Fruit fly (Drosophila melanogaster): ENCODE data around the gene CG33645.

Gene CG33645

dm6 chr2L:13514945-13515687, 17.5 kb upstream of the CG33645 start (continued):
- TF ChIP-seq sqz (GFP tag; optimal IDR thresholded peaks at IDR 0.05) (peak; percentile 60), CG8944 (GFP tag; optimal IDR thresholded peaks at IDR 0.05) (peak; percentile 51), dpn (GFP tag; optimal IDR thresholded peaks at IDR 0.05) (peak; percentile 60 to 86), CG31441 (GFP tag; IDR thresholded peaks at IDR 0.05) (peak; percentile 83), Bgb (GFP tag; IDR thresholded peaks at IDR 0.05; ENCODE audit: partially characterized antibody) (no peak), Rx (GFP tag; IDR thresholded peaks at IDR 0.05) (peak; percentile 83), stc (GFP tag; IDR thresholded peaks at IDR 0.05) (peak; percentile 81), Deaf1 (tag; optimal IDR thresholded peaks at IDR 0.05) (peak; percentile 57), CG1024 (GFP tag; IDR thresholded peaks at IDR 0.05) (no peak; the same call in 1 of the 2 replicates), CG10959 (GFP tag; IDR thresholded peaks at IDR 0.05) (peak; percentile 62), CG32532 (GFP tag; IDR thresholded peaks at IDR 0.05) (peak; percentile 85), bab2 (GFP tag; optimal IDR thresholded peaks at IDR 0.05) (peak; percentile 71), zf30C (GFP tag; optimal IDR thresholded peaks at IDR 0.05) (peak; percentile 11), her (GFP tag; optimal IDR thresholded peaks at IDR 0.05) (peak; percentile 47), lmd (GFP tag; IDR thresholded peaks at IDR 0.05) (peak; percentile 51), Ets65A (GFP tag) (peak; percentile 99), Hmr (GFP tag; optimal IDR thresholded peaks at IDR 0.05) (peak; percentile 23), Fer1 (GFP tag; optimal IDR thresholded peaks at IDR 0.05) (peak; percentile 62), psq (GFP tag; optimal IDR thresholded peaks at IDR 0.05) (peak; percentile 20), H15 (GFP tag; IDR thresholded peaks at IDR 0.05) (peak; percentile 75), D19A (tag; optimal IDR thresholded peaks at IDR 0.05) (peak; percentile 83), vfl (GFP tag; optimal IDR thresholded peaks at IDR 0.05) (no peak), da (GFP tag; optimal IDR thresholded peaks at IDR 0.05) (peak; percentile 48), schlank (tag; optimal IDR thresholded peaks at IDR 0.05) (no peak), vvl (GFP tag; IDR thresholded peaks at IDR 0.05) (peak; percentile 53), CG34376 (GFP tag; optimal IDR thresholded peaks at IDR 0.05) (no peak), CG18262 (tag; optimal IDR thresholded peaks at IDR 0.05) (peak; percentile 81), CG3995 (GFP tag; optimal IDR thresholded peaks at IDR 0.05) (peak; percentile 29), CG34224 (GFP tag; IDR thresholded peaks at IDR 0.05; ENCODE audit: partially characterized antibody) (no peak), mam (GFP tag; optimal IDR thresholded peaks at IDR 0.05) (peak; percentile 80), CG8290 (GFP tag; optimal IDR thresholded peaks at IDR 0.05) (no peak), CG8290 (tag; optimal IDR thresholded peaks at IDR 0.05) (peak in 1 of 2 experiments; percentile 40), org-1 (GFP tag; optimal IDR thresholded peaks at IDR 0.05) (no peak), so (GFP tag; IDR thresholded peaks at IDR 0.05) (peak; percentile 74; the same call in 2 of the 3 replicates), CG9215 (GFP tag; IDR thresholded peaks at IDR 0.05) (peak; percentile 51; the same call in 1 of the 2 replicates), CG3163 (GFP tag; optimal IDR thresholded peaks at IDR 0.05) (peak; percentile 62), CG2889 (GFP tag; IDR thresholded peaks at IDR 0.05) (0 out of 3 replicates have a peak, but pooled peaks have one; percentile 3), CG9932 (GFP tag; IDR thresholded peaks at IDR 0.05) (peak; percentile 17; the same call in 1 of the 2 replicates), cad (GFP tag; optimal IDR thresholded peaks at IDR 0.05) (no peak), CG31224 (GFP tag; IDR thresholded peaks at IDR 0.05) (peak; percentile 77), CG2712 (tag; optimal IDR thresholded peaks at IDR 0.05) (peak; percentile 83), sob (GFP tag; IDR thresholded peaks at IDR 0.05) (peak; percentile 42), bcd (GFP tag; optimal IDR thresholded peaks at IDR 0.05) (peak; percentile 79), Stat92E (GFP tag; optimal IDR thresholded peaks at IDR 0.05) (peak in 1 of 3 experiments; percentile 31), CG5953 (GFP tag; IDR thresholded peaks at IDR 0.05) (no peak), bbx (GFP tag; IDR thresholded peaks at IDR 0.05; ENCODE audit: partially characterized antibody) (no peak), CG17186 (GFP tag; optimal IDR thresholded peaks at IDR 0.05) (peak; percentile 31), sc (optimal IDR thresholded peaks at IDR 0.05) (no peak), sc (GFP tag; optimal IDR thresholded peaks at IDR 0.05) (no peak), CG10979 (tag; optimal IDR thresholded peaks at IDR 0.05) (peak; percentile 69), fru (optimal IDR thresholded peaks at IDR 0.05) (no peak)
